Worm (Caenorhabditis elegans) whole organism, L4 larva: ENCODE measurements around the gene Y11D7A.8.
"Not testable (repeated sequence)": the region's sequence is repeated elsewhere in the genome, so short reads cannot be mapped to it uniquely, and the experiment has no call there.

Source experiments
- F37D6.2 ChIP-seq: sonication (generic microtip); optimal IDR thresholded peaks from 2 replicates; lab custom pipeline; 2016; ENCODE audit warnings: mild to moderate bottlenecking, missing genetic modification characterization, missing compliant biosample characterization
- F44E2.7 ChIP-seq: fragments of 200-800 bp; sonication (Bioruptor generic); IDR thresholded peaks from 2 replicates; pipeline ENCODE4 v2.1.2; 2022; ENCODE audit warnings: missing genetic modification characterization, missing compliant biosample characterization
- R02D3.7 ChIP-seq: fragments of 150-350 bp; sonication (generic microtip); optimal IDR thresholded peaks from 3 replicates; lab custom pipeline; 2014; ENCODE audit warnings: missing biosample characterization, missing genetic modification characterization
- T26A8.4 ChIP-seq: fragments of 200-800 bp; sonication (Bioruptor generic); IDR thresholded peaks from 2 replicates; pipeline ENCODE4 v1.3.6; 2022; ENCODE audit warnings: missing genetic modification characterization, missing compliant biosample characterization
- Y105C5A.15 ChIP-seq: fragments of 200-800 bp; sonication (Bioruptor generic); IDR thresholded peaks from 2 replicates; pipeline ENCODE4 v1.3.6; 2022; ENCODE audit warnings: missing genetic modification characterization, missing compliant biosample characterization
- aly-2 ChIP-seq: sonication (generic microtip); optimal IDR thresholded peaks from 2 replicates; lab custom pipeline; 2018; ENCODE audit warnings: missing biosample characterization, missing genetic modification characterization
- ceh-28 ChIP-seq: fragments of 150-350 bp; optimal IDR thresholded peaks from 2 replicates; lab custom pipeline; 2014; ENCODE audit warnings: missing biosample characterization, missing genetic modification reagents, missing genetic modification characterization
- ces-1 ChIP-seq: fragments of 150-350 bp; sonication (generic microtip); optimal IDR thresholded peaks from 4 replicates; lab custom pipeline; 2014; ENCODE audit warnings: missing biosample characterization, missing genetic modification reagents, missing genetic modification characterization
- daf-16 ChIP-seq, 3 experiments: sonication (generic microtip); optimal IDR thresholded peaks; 2 replicates each; lab custom pipeline; 2016 to 2017; ENCODE audit warnings: missing genetic modification characterization in 3 of 3, missing genetic modification reagents in 3 of 3, mild to moderate bottlenecking in 2 of 3, missing compliant biosample characterization in 2 of 3, missing biosample characterization in 1 of 3, moderate library complexity in 1 of 3
- duxl-1 ChIP-seq: sonication (generic microtip); optimal IDR thresholded peaks from 2 replicates; lab custom pipeline; 2016; ENCODE audit warnings: mild to moderate bottlenecking, missing genetic modification characterization, moderate library complexity, missing compliant biosample characterization; ENCODE audit not compliant: poor library complexity
- dve-1 ChIP-seq: sonication (generic microtip); optimal IDR thresholded peaks from 2 replicates; lab custom pipeline; 2017; ENCODE audit warnings: antibody characterized with exemption, mild to moderate bottlenecking, missing genetic modification characterization, missing compliant biosample characterization; ENCODE audit not compliant: insufficient read depth
- egl-43 ChIP-seq: fragments of 200-800 bp; sonication (Bioruptor generic); IDR thresholded peaks from 2 replicates; pipeline ENCODE4 v1.3.6; 2022; ENCODE audit warnings: missing genetic modification reagents, missing genetic modification characterization, missing compliant biosample characterization
- fkh-10 ChIP-seq: fragments of 150-350 bp; optimal IDR thresholded peaks from 2 replicates; lab custom pipeline; 2014; ENCODE audit warnings: missing biosample characterization, missing genetic modification reagents, missing genetic modification characterization
- hlh-11 ChIP-seq: fragments of 200-800 bp; sonication (Bioruptor generic); optimal IDR thresholded peaks from 2 replicates; lab custom pipeline; 2018; ENCODE audit warnings: mild to moderate bottlenecking, missing genetic modification characterization, missing compliant biosample characterization
- lim-7 ChIP-seq: fragments of 200-800 bp; sonication (Bioruptor generic); IDR thresholded peaks from 2 replicates; pipeline ENCODE4 v1.3.6; 2022; ENCODE audit warnings: missing genetic modification characterization, missing compliant biosample characterization
- lin-15B ChIP-seq: fragments of 150-350 bp; sonication (generic microtip); optimal IDR thresholded peaks from 3 replicates; lab custom pipeline; 2014; ENCODE audit warnings: missing biosample characterization, missing genetic modification characterization
- lin-29 ChIP-seq: fragments of 200-800 bp; sonication (Bioruptor generic); IDR thresholded peaks from 2 replicates; pipeline ENCODE4 v1.3.6; 2022; ENCODE audit warnings: missing genetic modification reagents, missing genetic modification characterization, missing compliant biosample characterization
- lin-39 ChIP-seq: fragments of 150-350 bp; optimal IDR thresholded peaks from 2 replicates; lab custom pipeline; 2014; ENCODE audit warnings: missing biosample characterization, missing genetic modification reagents, missing genetic modification characterization
- madf-5 ChIP-seq, 2 experiments: fragments of 200-800 bp; sonication (Bioruptor generic); IDR thresholded peaks; 2 replicates each; pipeline ENCODE4 v1.3.6; 2022; ENCODE audit warnings: missing compliant biosample characterization in 2 of 2, missing genetic modification characterization in 2 of 2
- mes-2 ChIP-seq: sonication (generic microtip); optimal IDR thresholded peaks from 2 replicates; lab custom pipeline; 2016; ENCODE audit warnings: missing genotype, mild to moderate bottlenecking, missing genetic modification characterization, missing compliant biosample characterization; ENCODE audit not compliant: poor library complexity, severe bottlenecking
- mxl-3 ChIP-seq: fragments of 200-800 bp; sonication (Bioruptor generic); optimal IDR thresholded peaks from 2 replicates; lab custom pipeline; 2018; ENCODE audit warnings: mild to moderate bottlenecking, missing genetic modification characterization, missing compliant biosample characterization
- nhr-10 ChIP-seq: fragments of 150-350 bp; optimal IDR thresholded peaks from 2 replicates; lab custom pipeline; 2014; ENCODE audit warnings: missing biosample characterization, missing genetic modification characterization
- nhr-76 ChIP-seq: fragments of 150-350 bp; optimal IDR thresholded peaks from 2 replicates; lab custom pipeline; 2014; ENCODE audit warnings: missing biosample characterization, missing genetic modification characterization
- pha-4 ChIP-seq, 2 experiments: fragments of 150-350 bp in 1 of 2; fragments of 200-800 bp in 1 of 2; sonication (Bioruptor generic) in 1 of 2; IDR thresholded peaks in 1 of 2; optimal IDR thresholded peaks in 1 of 2; 2 replicates each; pipeline versions ENCODE4 v1.3.6 to Lab custom; 2014 to 2022; ENCODE audit warnings: missing genetic modification characterization in 2 of 2, missing genetic modification reagents in 2 of 2, missing biosample characterization in 1 of 2, missing compliant biosample characterization in 1 of 2
- rbr-2 ChIP-seq: sonication (generic microtip); optimal IDR thresholded peaks from 2 replicates; lab custom pipeline; 2016; ENCODE audit warnings: missing genotype, missing genetic modification characterization, missing compliant biosample characterization
- spr-3 ChIP-seq: fragments of 200-800 bp; sonication (Bioruptor generic); optimal IDR thresholded peaks from 2 replicates; lab custom pipeline; 2018; ENCODE audit warnings: mild to moderate bottlenecking, missing genetic modification characterization, missing compliant biosample characterization
- unc-39 ChIP-seq: sonication (generic microtip); optimal IDR thresholded peaks from 2 replicates; lab custom pipeline; 2017; ENCODE audit warnings: missing biosample characterization, missing genetic modification characterization
- unc-62 ChIP-seq, 3 experiments: fragments of 150-350 bp in 1 of 3; sonication (generic microtip); optimal IDR thresholded peaks in 2 of 3; peaks in 1 of 3; 1 replicate in 1 of 3; 2 replicates in 2 of 3; lab custom pipeline; 2014 to 2017; ENCODE audit warnings: missing biosample characterization in 3 of 3, missing genetic modification characterization in 3 of 3, missing genetic modification reagents in 3 of 3, missing genotype in 1 of 3
- vab-7 ChIP-seq: fragments of 200-800 bp; sonication (Bioruptor generic); IDR thresholded peaks from 2 replicates; pipeline ENCODE4 v1.3.6; 2022; ENCODE audit warnings: missing genetic modification reagents, missing genetic modification characterization, missing compliant biosample characterization
- zfp-2 ChIP-seq: sonication (generic microtip); optimal IDR thresholded peaks from 2 replicates; lab custom pipeline; 2016; ENCODE audit warnings: mild to moderate bottlenecking, missing genetic modification characterization, missing compliant biosample characterization
- ztf-7 ChIP-seq: fragments of 150-350 bp; optimal IDR thresholded peaks from 2 replicates; lab custom pipeline; 2014; ENCODE audit warnings: missing biosample characterization, missing genetic modification characterization

Gene Y11D7A.8

ce11 chrIV:9267581-9267980 is 16.4 kb downstream of the Y11D7A.8 start:
- TF ChIP-seq rbr-2 (tag; lab: Kevin White, UChicago) (no peak), unc-39 (tag; lab: Kevin White, UChicago) (no peak), duxl-1 (tag; lab: Kevin White, UChicago) (no peak)

- TF ChIP-seq nhr-10 (no peak), hlh-11 (no peak), zfp-2 (no peak), lin-39 (tag; lab: Kevin White, UChicago) (no peak)
Measured at ce11 chrIV:9268916-9269315, 17.7 kb downstream of the Y11D7A.8 start.

ce11 chrIV:9269796-9270195 is 18.6 kb downstream of the Y11D7A.8 start, which contains the start of gene flh-3:
Gene flh-3 (plus strand): TSS chrIV:9270096.
- no peak for TF ChIP-seq ceh-28 (tag; lab: Kevin White, UChicago)
- TF ChIP-seq madf-5 (GFP tag; IDR thresholded peaks at IDR 0.05; lab: Robert Waterston, UW): no peak
- no peak for TF ChIP-seq mes-2 (tag; lab: Kevin White, UChicago)
- TF ChIP-seq T26A8.4 (GFP tag; lab: Robert Waterston, UW): no peak
- no peak for TF ChIP-seq ztf-7 (tag; lab: Kevin White, UChicago)
- TF ChIP-seq spr-3: no peak
- TF ChIP-seq F37D6.2 (tag; lab: Kevin White, UChicago): no peak
- TF ChIP-seq hlh-11: no peak
- no peak for TF ChIP-seq dve-1
- no peak for TF ChIP-seq daf-16 (GFP tag; optimal IDR thresholded peaks at IDR 0.05; lab: Kevin White, UChicago)
- TF ChIP-seq daf-16 (tag; optimal IDR thresholded peaks at IDR 0.05; lab: Kevin White, UChicago): no peak
- TF ChIP-seq Y105C5A.15 (GFP tag; lab: Robert Waterston, UW): no peak
- TF ChIP-seq nhr-76 (tag; lab: Kevin White, UChicago): no peak
- TF ChIP-seq pha-4 (GFP tag; IDR thresholded peaks at IDR 0.05; lab: Robert Waterston, UW): no peak
- TF ChIP-seq pha-4 (tag; optimal IDR thresholded peaks at IDR 0.05; lab: Kevin White, UChicago): no peak
- no peak for TF ChIP-seq R02D3.7 (tag; lab: Kevin White, UChicago)
- TF ChIP-seq aly-2 (tag; lab: Kevin White, UChicago): no peak
- no peak for TF ChIP-seq fkh-10 (GFP tag; lab: Kevin White, UChicago)
- TF ChIP-seq egl-43 (GFP tag; lab: Robert Waterston, UW): no peak
- no peak for TF ChIP-seq lin-29
- no peak for TF ChIP-seq lim-7
- no peak for TF ChIP-seq vab-7

DNA sequence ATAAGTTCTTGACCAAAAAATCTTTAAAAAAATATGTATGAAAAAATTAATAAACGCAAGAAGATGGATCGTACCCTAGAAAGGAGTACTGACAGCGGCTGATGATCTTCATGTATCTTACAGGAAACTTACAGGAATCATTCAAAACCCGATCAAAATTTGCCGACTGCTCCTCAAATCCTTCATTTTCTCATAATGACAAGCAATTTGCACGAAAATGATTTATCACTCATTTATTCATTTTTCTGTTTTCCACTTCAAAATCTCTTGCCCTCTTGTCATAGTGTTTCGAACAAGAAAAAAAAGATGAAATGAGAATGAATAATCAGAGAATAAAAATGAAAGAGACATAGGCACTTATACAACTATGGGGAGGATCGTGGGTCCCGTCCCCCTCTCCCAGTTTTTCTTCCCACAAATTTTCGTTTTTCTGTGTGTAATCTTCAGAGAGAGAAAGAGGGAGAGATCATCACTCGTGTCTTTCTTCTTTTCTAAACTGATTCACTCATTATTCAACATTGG is 22.9 kb downstream of the Y11D7A.8 start, which contains the start of gene nmy-3:
Gene nmy-3, plus strand, starts transcription at position 472 of the 522 bp plus-strand sequence.
- peak in 1 of 2 experiments; percentile 91 for TF ChIP-seq unc-62 (GFP tag; optimal IDR thresholded peaks at IDR 0.05 in 1 of 2; lab: Kevin White, UChicago)
- no peak for TF ChIP-seq unc-62 (tag; optimal IDR thresholded peaks at IDR 0.05; lab: Kevin White, UChicago)
- no peak for TF ChIP-seq lin-15B (tag; lab: Kevin White, UChicago)
- no peak for TF ChIP-seq mxl-3 (GFP tag; lab: Kevin White, UChicago)
- no peak for TF ChIP-seq duxl-1 (tag; lab: Kevin White, UChicago)

DNA sequence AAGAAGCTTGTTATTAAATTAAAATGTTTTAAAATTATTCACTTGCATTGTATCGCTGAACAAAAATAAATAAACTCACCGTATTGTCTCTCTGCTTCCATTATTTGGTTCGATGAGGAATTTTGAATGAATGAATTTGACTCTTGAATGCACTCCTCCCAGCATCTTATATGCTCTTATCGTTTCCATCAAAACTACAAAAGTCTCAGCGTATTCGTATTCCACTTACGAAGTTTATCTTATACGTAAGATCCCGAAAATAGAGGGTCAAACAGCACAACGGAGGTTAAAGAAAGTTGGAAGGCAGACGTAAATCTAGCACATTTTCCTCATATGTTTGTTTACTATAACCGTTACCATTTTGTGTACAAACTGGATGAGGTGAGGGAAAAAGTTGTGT is 35.1 kb downstream of the Y11D7A.8 start, which contains the start of gene nhr-267:
Gene nhr-267, minus strand, starts transcription at position 101 of the 400 bp plus-strand sequence.
- TF ChIP-seq ces-1; F44E2.7 (GFP tag; lab: Robert Waterston, UW); unc-62 (GFP tag; optimal IDR thresholded peaks at IDR 0.05 in 1 of 2; lab: Kevin White, UChicago); unc-62 (tag; optimal IDR thresholded peaks at IDR 0.05; lab: Kevin White, UChicago): not testable (repeated sequence)
